Worm (Caenorhabditis elegans) whole organism, L4 larva: ENCODE results near the gene tpra-1.

Source experiments
- F37D6.2 ChIP-seq: sonication (generic microtip); optimal IDR thresholded peaks from 2 replicates; lab custom pipeline; 2016; ENCODE audit warnings: mild to moderate bottlenecking, missing genetic modification characterization, missing compliant biosample characterization
- F49E8.2 ChIP-seq: sonication (generic microtip); optimal IDR thresholded peaks from 2 replicates; lab custom pipeline; 2016; ENCODE audit warnings: missing compliant biosample characterization, mild to moderate bottlenecking, missing genetic modification characterization, borderline replicate concordance
- R02D3.7 ChIP-seq: fragments of 150-350 bp; sonication (generic microtip); optimal IDR thresholded peaks from 3 replicates; lab custom pipeline; 2014; ENCODE audit warnings: missing biosample characterization, missing genetic modification characterization
- T20F7.1 ChIP-seq: fragments of 200-800 bp; sonication (Bioruptor generic); optimal IDR thresholded peaks from 2 replicates; lab custom pipeline; 2018; ENCODE audit warnings: mild to moderate bottlenecking, missing genetic modification characterization, missing compliant biosample characterization
- Y5F2A.4 ChIP-seq: fragments of 200-800 bp; sonication (Bioruptor generic); optimal IDR thresholded peaks from 2 replicates; lab custom pipeline; 2018; ENCODE audit warnings: mild to moderate bottlenecking, missing genetic modification characterization, missing compliant biosample characterization
- aha-1 ChIP-seq: fragments of 150-350 bp; peaks from one replicate; lab custom pipeline; 2014; ENCODE audit warnings: missing biosample characterization, missing genetic modification characterization
- attf-4 ChIP-seq: sonication (generic microtip); optimal IDR thresholded peaks from 3 replicates; lab custom pipeline; 2017; ENCODE audit warnings: missing biosample characterization, missing genetic modification characterization
- ceh-20 ChIP-seq: fragments of 200-800 bp; sonication (Bioruptor generic); IDR thresholded peaks from 2 replicates; pipeline ENCODE4 v1.3.6; 2022; ENCODE audit warnings: missing genetic modification reagents, missing genetic modification characterization, missing compliant biosample characterization
- ceh-62 ChIP-seq: sonication (generic microtip); optimal IDR thresholded peaks from 2 replicates; lab custom pipeline; 2017; ENCODE audit warnings: missing biosample characterization, missing genetic modification characterization
- ceh-82 ChIP-seq: sonication (generic microtip); optimal IDR thresholded peaks from 2 replicates; lab custom pipeline; 2017; ENCODE audit warnings: missing biosample characterization, missing genetic modification characterization
- ces-1 ChIP-seq: fragments of 150-350 bp; sonication (generic microtip); optimal IDR thresholded peaks from 4 replicates; lab custom pipeline; 2014; ENCODE audit warnings: missing biosample characterization, missing genetic modification reagents, missing genetic modification characterization
- ctbp-1 ChIP-seq: fragments of 200-800 bp; sonication (Bioruptor generic); IDR thresholded peaks from 2 replicates; pipeline ENCODE4 v1.3.6; 2022; ENCODE audit warnings: missing genetic modification reagents, missing genetic modification characterization, missing compliant biosample characterization
- dmd-6 ChIP-seq: fragments of 200-800 bp; sonication (Bioruptor generic); IDR thresholded peaks from 2 replicates; pipeline ENCODE4 v1.3.6; 2022; ENCODE audit warnings: missing genetic modification reagents, missing genetic modification characterization, missing compliant biosample characterization
- dpl-1 ChIP-seq: fragments of 150-350 bp; optimal IDR thresholded peaks from 2 replicates; lab custom pipeline; 2014; ENCODE audit warnings: missing biosample characterization, missing genetic modification reagents, missing genetic modification characterization
- egl-27 ChIP-seq: sonication (generic microtip); optimal IDR thresholded peaks from 3 replicates; lab custom pipeline; 2017; ENCODE audit warnings: missing biosample characterization, missing genetic modification reagents, missing genetic modification characterization
- fos-1 ChIP-seq: fragments of 150-350 bp; optimal IDR thresholded peaks from 2 replicates; lab custom pipeline; 2014; ENCODE audit warnings: missing biosample characterization, missing genetic modification characterization
- hif-1 ChIP-seq, 2 experiments: sonication (generic microtip); optimal IDR thresholded peaks; 2 replicates each; lab custom pipeline; 2016 to 2017; ENCODE audit warnings: missing compliant biosample characterization in 2 of 2, missing genetic modification characterization in 2 of 2, missing genetic modification reagents in 2 of 2, missing genotype in 2 of 2, mild to moderate bottlenecking in 1 of 2
- hlh-11 ChIP-seq: fragments of 200-800 bp; sonication (Bioruptor generic); optimal IDR thresholded peaks from 2 replicates; lab custom pipeline; 2018; ENCODE audit warnings: mild to moderate bottlenecking, missing genetic modification characterization, missing compliant biosample characterization
- hlh-30 ChIP-seq: sonication (generic microtip); optimal IDR thresholded peaks from 2 replicates; lab custom pipeline; 2017; ENCODE audit warnings: antibody characterized with exemption, mild to moderate bottlenecking, missing genetic modification characterization, missing compliant biosample characterization; ENCODE audit not compliant: insufficient read depth
- jun-1 ChIP-seq: fragments of 150-350 bp; optimal IDR thresholded peaks from 2 replicates; lab custom pipeline; 2014; ENCODE audit warnings: missing biosample characterization, missing genetic modification reagents, missing genetic modification characterization
- lin-1 ChIP-seq: fragments of 200-800 bp; sonication (Bioruptor generic); IDR thresholded peaks from 2 replicates; pipeline ENCODE4 v1.3.6; 2022; ENCODE audit warnings: missing genetic modification reagents, missing genetic modification characterization, missing compliant biosample characterization
- lin-13 ChIP-seq: fragments of 150-350 bp; optimal IDR thresholded peaks from 2 replicates; lab custom pipeline; 2014; ENCODE audit warnings: missing biosample characterization, missing genetic modification reagents, missing genetic modification characterization
- lsy-2 ChIP-seq, 2 experiments: fragments of 150-350 bp in 1 of 2; sonication (generic microtip) in 1 of 2; optimal IDR thresholded peaks; 2 replicates each; lab custom pipeline; 2014 to 2017; ENCODE audit warnings: missing biosample characterization in 2 of 2, missing genetic modification characterization in 2 of 2
- madf-5 ChIP-seq, 2 experiments: fragments of 200-800 bp; sonication (Bioruptor generic); IDR thresholded peaks; 2 replicates each; pipeline ENCODE4 v1.3.6; 2022; ENCODE audit warnings: missing compliant biosample characterization in 2 of 2, missing genetic modification characterization in 2 of 2
- madf-9 ChIP-seq: fragments of 200-800 bp; sonication (Bioruptor generic); conservative IDR thresholded peaks from 2 replicates; pipeline ENCODE4 v1.3.6; 2022; ENCODE audit warnings: missing genetic modification reagents, missing genetic modification characterization, missing compliant biosample characterization
- mdl-1 ChIP-seq, 2 experiments: fragments of 150-350 bp in 1 of 2; sonication (generic microtip) in 1 of 2; optimal IDR thresholded peaks; 2 replicates each; lab custom pipeline; 2014 to 2017; ENCODE audit warnings: missing biosample characterization in 2 of 2, missing genetic modification characterization in 2 of 2
- mdt-29 ChIP-seq: fragments of 200-800 bp; sonication (Bioruptor generic); IDR thresholded peaks from 2 replicates; pipeline ENCODE4 v1.3.6; 2022; ENCODE audit warnings: missing genetic modification reagents, missing genetic modification characterization, missing compliant biosample characterization
- mep-1 ChIP-seq: fragments of 150-350 bp; sonication (generic microtip); optimal IDR thresholded peaks from 3 replicates; lab custom pipeline; 2014; ENCODE audit warnings: missing biosample characterization, missing genetic modification characterization
- mes-2 ChIP-seq: sonication (generic microtip); optimal IDR thresholded peaks from 2 replicates; lab custom pipeline; 2016; ENCODE audit warnings: missing genotype, mild to moderate bottlenecking, missing genetic modification characterization, missing compliant biosample characterization; ENCODE audit not compliant: poor library complexity, severe bottlenecking
- mxl-2 ChIP-seq: fragments of 200-800 bp; sonication (Bioruptor generic); conservative IDR thresholded peaks from 2 replicates; pipeline ENCODE4 v1.3.6; 2022; ENCODE audit warnings: missing genetic modification reagents, missing genetic modification characterization, missing compliant biosample characterization
- mxl-3 ChIP-seq: fragments of 200-800 bp; sonication (Bioruptor generic); optimal IDR thresholded peaks from 2 replicates; lab custom pipeline; 2018; ENCODE audit warnings: mild to moderate bottlenecking, missing genetic modification characterization, missing compliant biosample characterization
- nhr-102 ChIP-seq: sonication (generic microtip); optimal IDR thresholded peaks from 2 replicates; lab custom pipeline; 2016; ENCODE audit warnings: mild to moderate bottlenecking, missing genetic modification characterization, moderate library complexity, missing compliant biosample characterization
- nhr-237 ChIP-seq: sonication (generic microtip); optimal IDR thresholded peaks from 2 replicates; lab custom pipeline; 2017; ENCODE audit warnings: missing biosample characterization, missing genetic modification characterization
- nhr-25 ChIP-seq: sonication (generic microtip); optimal IDR thresholded peaks from 2 replicates; lab custom pipeline; 2017; ENCODE audit warnings: missing genetic modification characterization, mild to moderate bottlenecking, missing compliant biosample characterization, antibody characterized with exemption, moderate library complexity, borderline replicate concordance; ENCODE audit not compliant: insufficient read depth
- nhr-48 ChIP-seq: sonication (generic microtip); optimal IDR thresholded peaks from 2 replicates; lab custom pipeline; 2016; ENCODE audit warnings: mild to moderate bottlenecking, missing genetic modification characterization, missing compliant biosample characterization
- nhr-77 ChIP-seq: fragments of 150-350 bp; optimal IDR thresholded peaks from 2 replicates; lab custom pipeline; 2014; ENCODE audit warnings: missing biosample characterization, missing genetic modification characterization
- pqm-1 ChIP-seq: sonication (generic microtip); optimal IDR thresholded peaks from 2 replicates; lab custom pipeline; 2017; ENCODE audit warnings: missing biosample characterization, missing genetic modification characterization
- rbr-2 ChIP-seq: sonication (generic microtip); optimal IDR thresholded peaks from 2 replicates; lab custom pipeline; 2016; ENCODE audit warnings: missing genotype, missing genetic modification characterization, missing compliant biosample characterization
- sdz-12 ChIP-seq: fragments of 200-800 bp; sonication (Bioruptor generic); optimal IDR thresholded peaks from 2 replicates; lab custom pipeline; 2018; ENCODE audit warnings: mild to moderate bottlenecking, missing genetic modification characterization, missing compliant biosample characterization
- spr-1 ChIP-seq: sonication (generic microtip); optimal IDR thresholded peaks from 2 replicates; lab custom pipeline; 2016; ENCODE audit warnings: mild to moderate bottlenecking, missing genetic modification characterization, missing compliant biosample characterization
- spr-3 ChIP-seq: fragments of 200-800 bp; sonication (Bioruptor generic); optimal IDR thresholded peaks from 2 replicates; lab custom pipeline; 2018; ENCODE audit warnings: mild to moderate bottlenecking, missing genetic modification characterization, missing compliant biosample characterization
- tra-1 ChIP-seq: fragments of 200-800 bp; sonication (Bioruptor generic); IDR thresholded peaks from 2 replicates; pipeline ENCODE4 v1.3.6; 2022; ENCODE audit warnings: missing genetic modification reagents, missing genetic modification characterization, missing compliant biosample characterization
- unc-62 ChIP-seq, 3 experiments: fragments of 150-350 bp in 1 of 3; sonication (generic microtip); optimal IDR thresholded peaks in 2 of 3; peaks in 1 of 3; 1 replicate in 1 of 3; 2 replicates in 2 of 3; lab custom pipeline; 2014 to 2017; ENCODE audit warnings: missing biosample characterization in 3 of 3, missing genetic modification characterization in 3 of 3, missing genetic modification reagents in 3 of 3, missing genotype in 1 of 3
- ztf-7 ChIP-seq: fragments of 150-350 bp; optimal IDR thresholded peaks from 2 replicates; lab custom pipeline; 2014; ENCODE audit warnings: missing biosample characterization, missing genetic modification characterization

The tpra-1 gene

DNA sequence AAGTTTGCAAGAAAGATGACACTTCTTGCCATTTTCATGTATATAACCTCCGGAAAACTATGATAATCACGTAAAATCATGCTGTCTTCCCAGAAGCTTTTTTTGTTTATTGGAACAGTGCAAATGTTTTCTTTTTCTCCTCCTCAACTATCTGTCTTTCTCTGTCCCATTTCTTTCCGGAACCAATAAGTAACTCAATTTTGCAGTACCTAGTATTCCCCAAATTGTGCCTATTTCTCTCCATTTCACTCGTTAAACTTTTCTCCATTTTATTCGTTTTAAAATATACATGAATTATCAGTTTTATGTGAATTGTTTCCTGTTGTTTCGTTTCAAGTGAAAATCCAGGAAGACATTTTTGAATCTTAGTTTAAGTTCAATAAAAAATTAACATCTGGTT is 12.9 kb upstream of the tpra-1 start:
- no peak for TF ChIP-seq pqm-1 (tag; lab: Kevin White, UChicago)
- TF ChIP-seq ceh-82, result no peak
- no peak for TF ChIP-seq mxl-2 (GFP tag; lab: Robert Waterston, UW)
- TF ChIP-seq mes-2 (tag; lab: Kevin White, UChicago), result no peak
- peak; percentile 74 for TF ChIP-seq ces-1 (GFP tag; lab: Kevin White, UChicago)
- no peak for TF ChIP-seq attf-4 (tag; lab: Kevin White, UChicago)

DNA sequence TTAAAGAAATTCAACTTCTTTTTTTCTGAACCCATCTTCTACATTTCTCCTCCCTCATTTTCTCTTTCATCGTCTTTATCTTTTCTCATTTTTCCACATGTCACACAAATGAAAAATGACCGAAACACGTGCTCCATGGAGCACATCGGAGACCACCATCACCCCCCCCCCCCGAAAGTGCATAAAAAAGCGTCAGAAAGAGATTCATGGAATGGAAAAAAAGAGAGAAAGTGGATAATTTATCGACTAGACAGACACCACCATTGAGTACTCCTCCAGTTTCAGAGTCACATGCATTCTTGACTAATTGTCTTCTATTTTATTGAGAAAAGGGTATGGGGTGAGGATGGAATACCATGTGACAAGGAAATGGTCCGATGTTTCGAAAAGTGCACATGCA is 9.1 kb upstream of the tpra-1 start:
- peak in 1 of 2 experiments; percentile 97 for TF ChIP-seq unc-62 (GFP tag; optimal IDR thresholded peaks at IDR 0.05 in 1 of 2; lab: Kevin White, UChicago)
- TF ChIP-seq unc-62 (tag; optimal IDR thresholded peaks at IDR 0.05; lab: Kevin White, UChicago), result no peak
- TF ChIP-seq R02D3.7 (tag; lab: Kevin White, UChicago), result no peak
- peak; percentile 63 for TF ChIP-seq hlh-11 (tag; lab: Kevin White, UChicago)
- TF ChIP-seq ceh-20 (GFP tag; lab: Robert Waterston, UW), result 0 out of 2 replicates have a peak, but pooled peaks have one; percentile 11
- TF ChIP-seq sdz-12, result no peak
- peak in 1 of 2 experiments; percentile 72 for TF ChIP-seq mdl-1 (tag; optimal IDR thresholded peaks at IDR 0.05; lab: Kevin White, UChicago)
- no peak for TF ChIP-seq fos-1 (tag; lab: Kevin White, UChicago)
- peak; percentile 47 for TF ChIP-seq mep-1 (tag; lab: Kevin White, UChicago)
- TF ChIP-seq hlh-30, result peak; percentile 88
- peak in 1 of 2 experiments; percentile 45 for TF ChIP-seq lsy-2 (tag; optimal IDR thresholded peaks at IDR 0.05; lab: Kevin White, UChicago)
- TF ChIP-seq aha-1 (tag; lab: Kevin White, UChicago), result peak; percentile 75

DNA sequence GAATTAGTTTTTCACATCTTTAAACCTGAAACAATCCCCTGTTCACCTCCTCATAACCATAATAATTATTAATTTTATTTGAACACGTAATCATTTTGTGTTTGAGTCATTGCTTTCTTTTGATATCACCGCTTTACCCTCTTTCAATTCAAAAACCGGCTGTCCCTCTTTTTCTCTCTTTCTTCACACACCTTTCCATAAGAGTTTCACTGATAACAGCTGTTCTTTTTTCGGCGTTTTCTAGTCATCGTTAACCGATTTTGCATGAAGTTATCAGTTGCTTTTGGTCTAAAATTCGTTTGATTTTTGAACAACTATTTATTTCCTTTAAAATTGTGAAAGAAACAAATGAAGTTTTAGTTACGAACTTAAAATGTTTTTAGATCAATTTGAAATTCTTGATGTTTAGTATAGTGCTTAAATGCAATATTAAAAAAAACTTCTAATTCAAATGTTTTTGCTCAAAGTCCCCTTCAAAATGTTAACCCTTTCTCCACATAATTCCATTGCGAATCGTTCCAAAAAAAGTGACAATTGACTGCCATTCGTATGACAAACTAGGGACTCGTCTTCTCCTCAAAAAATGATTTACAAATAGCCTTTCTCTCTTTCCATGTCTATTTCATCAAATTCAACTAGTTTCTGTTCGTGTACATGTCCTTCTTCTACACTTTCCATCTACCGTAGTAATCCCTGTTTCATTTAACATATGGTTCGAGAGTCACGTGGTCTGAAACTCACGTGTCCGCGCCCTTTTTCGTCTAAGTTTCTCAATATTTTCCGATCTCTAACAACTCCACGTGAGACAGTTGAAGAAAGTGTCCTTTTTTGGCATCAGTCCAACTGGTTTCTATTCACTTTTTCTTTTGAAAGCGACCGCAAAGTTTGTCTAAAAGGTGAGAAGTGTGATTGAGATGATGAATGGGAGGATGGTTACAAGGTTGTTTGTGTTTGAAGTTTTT is 6.9 kb upstream of the tpra-1 start:
- peak; percentile 39 for TF ChIP-seq lin-13 (GFP tag; lab: Kevin White, UChicago)
- TF ChIP-seq Y5F2A.4 (GFP tag; lab: Kevin White, UChicago), result no peak
- peak; percentile 92 for TF ChIP-seq dmd-6 (GFP tag; lab: Robert Waterston, UW)
- peak; percentile 73 to 97 for TF ChIP-seq mdl-1 (tag; optimal IDR thresholded peaks at IDR 0.05; lab: Kevin White, UChicago)
- TF ChIP-seq hif-1 (tag; optimal IDR thresholded peaks at IDR 0.05; lab: Kevin White, UChicago), result no peak
- peak; percentile 59 for TF ChIP-seq nhr-77
- no peak for TF ChIP-seq F37D6.2 (tag; lab: Kevin White, UChicago)
- 0 out of 2 replicates have a peak, but pooled peaks have one; percentile 24 for TF ChIP-seq madf-9
- peak; percentile 89 for TF ChIP-seq mxl-3 (GFP tag; lab: Kevin White, UChicago)
- no peak for TF ChIP-seq nhr-237 (tag; lab: Kevin White, UChicago)
- TF ChIP-seq mdt-29 (GFP tag; lab: Robert Waterston, UW), result peak; percentile 76
- no peak for TF ChIP-seq nhr-25 (tag; lab: Kevin White, UChicago)
- no peak for TF ChIP-seq ceh-62 (tag; lab: Kevin White, UChicago)
- peak; percentile 40 for TF ChIP-seq nhr-102
- peak; percentile 60 for TF ChIP-seq T20F7.1 (GFP tag; lab: Kevin White, UChicago)
- TF ChIP-seq tra-1 (GFP tag; lab: Robert Waterston, UW), result peak; percentile 96
- TF ChIP-seq F49E8.2 (tag; lab: Kevin White, UChicago), result no peak
- no peak for TF ChIP-seq lin-1 (GFP tag; lab: Robert Waterston, UW)
- TF ChIP-seq hlh-11 (tag; lab: Kevin White, UChicago), result peak; percentile 95
- TF ChIP-seq ctbp-1 (GFP tag; lab: Robert Waterston, UW), result peak; percentile 49
- no peak for TF ChIP-seq egl-27 (tag; lab: Kevin White, UChicago)
- TF ChIP-seq nhr-48 (tag; lab: Kevin White, UChicago), result peak; percentile 73
- no peak for TF ChIP-seq ztf-7 (tag; lab: Kevin White, UChicago)
- TF ChIP-seq spr-3 (GFP tag; lab: Kevin White, UChicago), result no peak
- TF ChIP-seq jun-1 (tag; lab: Kevin White, UChicago), result no peak
- no peak for TF ChIP-seq rbr-2 (tag; lab: Kevin White, UChicago)
- TF ChIP-seq dpl-1 (GFP tag; lab: Kevin White, UChicago), result peak; percentile 9
- no peak for TF ChIP-seq spr-1 (tag; lab: Kevin White, UChicago)
- no peak for TF ChIP-seq madf-5 (GFP tag; IDR thresholded peaks at IDR 0.05; lab: Robert Waterston, UW)
- TF ChIP-seq lsy-2 (tag; optimal IDR thresholded peaks at IDR 0.05; lab: Kevin White, UChicago), result peak in 1 of 2 experiments; percentile 82
